Fruit fly (Drosophila melanogaster) whole organism, embryonic: Measurements from ENCODE around the gene miple1.

Source experiments
- Ada2b ChIP-seq: fragments of 200-800 bp; sonication (Bioruptor generic); IDR thresholded peaks from 2 replicates; pipeline ENCODE4 v1.3.6; 2022; ENCODE audit warnings: missing biosample characterization, missing genetic modification characterization
- BEAF-32 ChIP-seq: fragments of 200-800 bp; sonication (Bioruptor generic); optimal IDR thresholded peaks from 3 replicates; lab custom pipeline; 2017; ENCODE audit warnings: missing biosample characterization, missing genetic modification characterization, mild to moderate bottlenecking, moderate library complexity, missing genetic modification reagents
- CG10274 ChIP-seq: fragments of 200-800 bp; sonication (Bioruptor generic); optimal IDR thresholded peaks from 3 replicates; lab custom pipeline; 2017; ENCODE audit warnings: missing biosample characterization, mild to moderate bottlenecking, missing genetic modification characterization
- CG11085 ChIP-seq: fragments of 200-800 bp; sonication (Bioruptor generic); IDR thresholded peaks from 2 replicates; pipeline ENCODE4 v1.3.6; 2022; ENCODE audit warnings: missing biosample characterization, missing genetic modification characterization
- CG14710 ChIP-seq: fragments of 200-800 bp; sonication (Bioruptor generic); optimal IDR thresholded peaks from 3 replicates; lab custom pipeline; 2019; ENCODE audit warnings: missing biosample characterization, mild to moderate bottlenecking, missing genetic modification characterization, moderate library complexity
- CG1603 ChIP-seq: fragments of 200-800 bp; sonication (Bioruptor generic); optimal IDR thresholded peaks from 2 replicates; lab custom pipeline; 2019; ENCODE audit warnings: missing biosample characterization, mild to moderate bottlenecking, missing genetic modification characterization, moderate library complexity
- CG16815 ChIP-seq: fragments of 200-800 bp; sonication (Bioruptor generic); optimal IDR thresholded peaks from 3 replicates; lab custom pipeline; 2017; ENCODE audit warnings: missing biosample characterization, mild to moderate bottlenecking, missing genetic modification characterization
- CG17802 ChIP-seq: fragments of 200-800 bp; sonication (Bioruptor generic); optimal IDR thresholded peaks from 2 replicates; lab custom pipeline; 2018; ENCODE audit warnings: missing biosample characterization, mild to moderate bottlenecking, missing genetic modification characterization, moderate library complexity
- CG18011 ChIP-seq: fragments of 200-800 bp; sonication (Bioruptor generic); optimal IDR thresholded peaks from 2 replicates; lab custom pipeline; 2017; ENCODE audit warnings: missing biosample characterization, missing genetic modification characterization, mild to moderate bottlenecking, moderate library complexity, missing genotype
- CG18476 ChIP-seq: fragments of 200-800 bp; sonication (Bioruptor generic); optimal IDR thresholded peaks from 2 replicates; lab custom pipeline; 2016; ENCODE audit warnings: missing biosample characterization, mild to moderate bottlenecking, missing genetic modification characterization
- CG2678 ChIP-seq: fragments of 200-800 bp; sonication (Bioruptor generic); optimal IDR thresholded peaks from 3 replicates; lab custom pipeline; 2019; ENCODE audit warnings: missing biosample characterization, mild to moderate bottlenecking, missing genetic modification characterization, moderate library complexity
- CG2889 ChIP-seq: fragments of 200-800 bp; sonication (Bioruptor generic); IDR thresholded peaks from 3 replicates; pipeline ENCODE4 v1.3.6; 2022; ENCODE audit warnings: missing biosample characterization, missing genetic modification characterization
- CG30431 ChIP-seq: fragments of 200-800 bp; sonication (Bioruptor generic); optimal IDR thresholded peaks from 2 replicates; lab custom pipeline; 2017; ENCODE audit warnings: missing biosample characterization, missing genetic modification characterization
- CG31441 ChIP-seq: fragments of 200-800 bp; sonication (Bioruptor generic); IDR thresholded peaks from 2 replicates; pipeline ENCODE4 v1.3.6; 2022; ENCODE audit warnings: missing biosample characterization, missing genetic modification characterization
- CG4404 ChIP-seq: fragments of 200-800 bp; sonication (Bioruptor generic); IDR thresholded peaks from 2 replicates; pipeline ENCODE4 v1.3.6; 2022; ENCODE audit warnings: missing biosample characterization, missing genetic modification characterization
- CG6765 ChIP-seq: fragments of 200-800 bp; sonication (Bioruptor generic); optimal IDR thresholded peaks from 3 replicates; lab custom pipeline; 2017; ENCODE audit warnings: missing biosample characterization, mild to moderate bottlenecking, missing genetic modification characterization
- CG7839 ChIP-seq: fragments of 200-800 bp; sonication (Bioruptor generic); optimal IDR thresholded peaks from 3 replicates; lab custom pipeline; 2018; ENCODE audit warnings: missing biosample characterization, mild to moderate bottlenecking, missing genetic modification characterization, moderate library complexity
- CG7963 ChIP-seq: fragments of 200-800 bp; sonication (Bioruptor generic); IDR thresholded peaks from 3 replicates; pipeline ENCODE4 v1.3.6; 2022; ENCODE audit warnings: missing biosample characterization, missing genetic modification characterization; ENCODE audit not compliant: partially characterized antibody
- CG8281 ChIP-seq: fragments of 200-800 bp; sonication (Bioruptor generic); optimal IDR thresholded peaks from 2 replicates; lab custom pipeline; 2018; ENCODE audit warnings: missing biosample characterization, mild to moderate bottlenecking, missing genetic modification characterization, moderate library complexity
- CG8388 ChIP-seq: fragments of 200-800 bp; sonication (Bioruptor generic); optimal IDR thresholded peaks from 2 replicates; lab custom pipeline; 2019; ENCODE audit warnings: missing biosample characterization, mild to moderate bottlenecking, missing genetic modification characterization, moderate library complexity
- CG9932 ChIP-seq: fragments of 200-800 bp; sonication (Bioruptor generic); IDR thresholded peaks from 2 replicates; pipeline ENCODE4 v1.3.6; 2022; ENCODE audit warnings: missing biosample characterization, missing genetic modification characterization
- Deaf1 ChIP-seq: fragments of 200-800 bp; optimal IDR thresholded peaks from 3 replicates; lab custom pipeline; 2019; ENCODE audit warnings: missing biosample characterization, mild to moderate bottlenecking, missing genetic modification characterization, moderate library complexity
- E2f1 ChIP-seq: fragments of 200-800 bp; sonication (Bioruptor generic); IDR thresholded peaks from 2 replicates; pipeline ENCODE4 v1.3.6; 2022; ENCODE audit warnings: missing biosample characterization, missing genetic modification characterization
- Gug ChIP-seq: fragments of 200-800 bp; sonication (Bioruptor generic); IDR thresholded peaks from 4 replicates; pipeline ENCODE4 v1.3.6; 2022; ENCODE audit warnings: missing biosample characterization, missing genetic modification characterization
- Hmr ChIP-seq: fragments of 200-800 bp; sonication (Bioruptor generic); optimal IDR thresholded peaks from 3 replicates; lab custom pipeline; 2017; ENCODE audit warnings: mild to moderate bottlenecking, missing biosample characterization, missing genetic modification reagents, missing genetic modification characterization
- Meics ChIP-seq: fragments of 200-800 bp; sonication (Bioruptor generic); optimal IDR thresholded peaks from 2 replicates; lab custom pipeline; 2017; ENCODE audit warnings: missing biosample characterization, mild to moderate bottlenecking, missing genetic modification characterization
- Nf-YC ChIP-seq: fragments of 200-800 bp; optimal IDR thresholded peaks from 3 replicates; lab custom pipeline; 2019; ENCODE audit warnings: missing biosample characterization, mild to moderate bottlenecking, missing genetic modification characterization, moderate library complexity
- Optix ChIP-seq: fragments of 200-800 bp; sonication (Bioruptor generic); IDR thresholded peaks from 3 replicates; pipeline ENCODE4 v1.3.6; 2022; ENCODE audit warnings: missing biosample characterization, missing genetic modification characterization
- Xbp1 ChIP-seq: fragments of 200-800 bp; sonication (Bioruptor generic); optimal IDR thresholded peaks from 3 replicates; lab custom pipeline; 2016; ENCODE audit warnings: missing biosample characterization, mild to moderate bottlenecking, missing genetic modification characterization
- ac ChIP-seq: fragments of 200-800 bp; sonication (Bioruptor generic); optimal IDR thresholded peaks from 3 replicates; lab custom pipeline; 2017; ENCODE audit warnings: missing biosample characterization, mild to moderate bottlenecking, missing genetic modification characterization
- aop ChIP-seq: fragments of 200-800 bp; sonication (Bioruptor generic); IDR thresholded peaks from 2 replicates; pipeline ENCODE4 v1.3.6; 2022; ENCODE audit warnings: missing biosample characterization, missing genetic modification characterization
- az2 ChIP-seq: fragments of 200-800 bp; sonication (Bioruptor generic); optimal IDR thresholded peaks from 3 replicates; lab custom pipeline; 2016; ENCODE audit warnings: missing biosample characterization, missing genetic modification characterization
- cato ChIP-seq: fragments of 200-800 bp; sonication (Bioruptor generic); optimal IDR thresholded peaks from 2 replicates; lab custom pipeline; 2016; ENCODE audit warnings: missing biosample characterization, missing genetic modification characterization, borderline replicate concordance
- eve ChIP-seq, 2 experiments: fragments of >200 bp; optimal IDR thresholded peaks; 2 replicates each; lab custom pipeline; 2017; ENCODE audit warnings: missing biosample characterization in 2 of 2, missing genetic modification characterization in 2 of 2
- gsb ChIP-seq: fragments of 200-800 bp; sonication (Bioruptor generic); IDR thresholded peaks from 2 replicates; pipeline ENCODE4 v1.3.6; 2022; ENCODE audit warnings: missing biosample characterization, missing genetic modification characterization
- ind ChIP-seq: fragments of 200-800 bp; sonication (Bioruptor generic); optimal IDR thresholded peaks from 3 replicates; lab custom pipeline; 2016; ENCODE audit warnings: missing biosample characterization, missing genetic modification characterization
- inv ChIP-seq: fragments of 200-800 bp; sonication (Bioruptor generic); IDR thresholded peaks from 2 replicates; pipeline ENCODE4 v1.3.6; 2022; ENCODE audit warnings: missing biosample characterization, missing genetic modification characterization; ENCODE audit not compliant: partially characterized antibody
- jigr1 ChIP-seq: fragments of 200-800 bp; sonication (Bioruptor generic); IDR thresholded peaks from 3 replicates; pipeline ENCODE4 v1.3.6; 2022; ENCODE audit warnings: missing biosample characterization, missing genetic modification characterization
- lola ChIP-seq, 3 experiments: fragments of >200 bp in 2 of 3; fragments of 200-800 bp in 1 of 3; sonication (Bioruptor generic) in 1 of 3; optimal IDR thresholded peaks; 2 replicates each; lab custom pipeline; 2017 to 2019; ENCODE audit warnings: missing biosample characterization in 3 of 3, missing genetic modification characterization in 3 of 3, mild to moderate bottlenecking in 1 of 3, moderate library complexity in 1 of 3
- pan ChIP-seq, 4 experiments: fragments of >200 bp in 3 of 4; fragments of 200-800 bp in 1 of 4; sonication (Bioruptor generic) in 1 of 4; optimal IDR thresholded peaks in 3 of 4; IDR thresholded peaks in 1 of 4; 2 replicates each; pipeline versions ENCODE4 v1.3.6 to Lab custom; 2017 to 2022; ENCODE audit warnings: missing biosample characterization in 2 of 4, missing genetic modification characterization in 2 of 4, mixed read lengths in 1 of 4
- pros ChIP-seq: fragments of 200-800 bp; sonication (Bioruptor generic); optimal IDR thresholded peaks from 3 replicates; lab custom pipeline; 2019; ENCODE audit warnings: missing biosample characterization, mild to moderate bottlenecking, missing genetic modification characterization, moderate library complexity
- salm ChIP-seq: fragments of 200-800 bp; sonication (Bioruptor generic); optimal IDR thresholded peaks from 2 replicates; lab custom pipeline; 2018; ENCODE audit warnings: missing biosample characterization, mild to moderate bottlenecking, missing genetic modification characterization
- sens-2 ChIP-seq: fragments of 200-800 bp; sonication (Bioruptor generic); IDR thresholded peaks from 2 replicates; pipeline ENCODE4 v1.3.6; 2022; ENCODE audit warnings: missing biosample characterization, missing genetic modification characterization
- so ChIP-seq: fragments of 200-800 bp; sonication (Bioruptor generic); IDR thresholded peaks from 3 replicates; pipeline ENCODE4 v1.3.6; 2022; ENCODE audit warnings: missing biosample characterization, missing genetic modification characterization
- sug ChIP-seq: fragments of 200-800 bp; optimal IDR thresholded peaks from 2 replicates; lab custom pipeline; 2019; ENCODE audit warnings: missing biosample characterization, mild to moderate bottlenecking, missing genetic modification characterization, moderate library complexity
- tll ChIP-seq, 2 experiments: fragments of 200-800 bp in 1 of 2; fragments of >200 bp in 1 of 2; sonication (Bioruptor generic) in 1 of 2; optimal IDR thresholded peaks; 2 replicates each; lab custom pipeline; 2017 to 2019; ENCODE audit warnings: missing biosample characterization in 2 of 2, missing genetic modification characterization in 2 of 2, mild to moderate bottlenecking in 1 of 2, moderate library complexity in 1 of 2
- trh ChIP-seq: fragments of 200-800 bp; sonication (Bioruptor generic); optimal IDR thresholded peaks from 2 replicates; lab custom pipeline; 2016; ENCODE audit warnings: missing biosample characterization, missing genetic modification characterization

Gene miple1

dm6 chr3L:257618-258475 is 9.3 kb upstream of the miple1 start, which contains the start of the genes DIP2 and wac (continued):
- TF ChIP-seq so (GFP tag; lab: Robert Waterston, UW) (peak; percentile 73; the same call in 2 of the 3 replicates), jigr1 (no peak), sens-2 (GFP tag; lab: Robert Waterston, UW) (peak; percentile 45; the same call in 1 of the 2 replicates), gsb (GFP tag; lab: Robert Waterston, UW) (no peak), CG1603 (tag; lab: Kevin White, UChicago) (peak; percentile 74), pros (GFP tag; lab: Kevin White, UChicago) (peak; percentile 97), CG18476 (GFP tag; lab: Kevin White, UChicago) (peak; percentile 43), CG4404 (peak; percentile 49), CG6765 (peak; percentile 42), cato (GFP tag; lab: Kevin White, UChicago) (peak; percentile 49), Optix (GFP tag; lab: Robert Waterston, UW) (peak; percentile 54; the same call in 2 of the 3 replicates), trh (GFP tag; lab: Kevin White, UChicago) (no peak), Ada2b (peak; percentile 64; the same call in 1 of the 2 replicates), CG9932 (GFP tag; lab: Robert Waterston, UW) (peak; percentile 94), CG14710 (tag; lab: Kevin White, UChicago) (peak; percentile 89), Deaf1 (tag; lab: Kevin White, UChicago) (peak; percentile 89), CG2678 (tag; lab: Kevin White, UChicago) (no peak), CG2889 (GFP tag; lab: Robert Waterston, UW) (peak; percentile 60; the same call in 2 of the 3 replicates), salm (tag; lab: Kevin White, UChicago) (peak; percentile 3), ind (GFP tag; lab: Kevin White, UChicago) (peak; percentile 83), CG31441 (GFP tag; lab: Robert Waterston, UW) (no peak; the same call in 1 of the 2 replicates), pan (optimal IDR thresholded peaks at IDR 0.05; lab: Kevin White, UChicago) (no peak), pan (GFP tag; optimal IDR thresholded peaks at IDR 0.05 in 1 of 2, IDR thresholded peaks at IDR 0.05 in 1 of 2) (peak in 1 of 2 experiments; percentile 68), CG8281 (tag; lab: Kevin White, UChicago) (no peak), CG16815 (GFP tag; lab: Kevin White, UChicago) (peak; percentile 29), CG30431 (GFP tag; lab: Kevin White, UChicago) (peak; percentile 14), CG11085 (GFP tag; lab: Robert Waterston, UW) (0 out of 2 replicates have a peak, but pooled peaks have one; percentile 48), Hmr (no peak), Nf-YC (tag; lab: Kevin White, UChicago) (peak; percentile 75), lola (GFP tag; optimal IDR thresholded peaks at IDR 0.05; lab: Kevin White, UChicago) (peak in 1 of 3 experiments; percentile 54), inv (GFP tag; lab: Robert Waterston, UW) (peak; percentile 84), Gug (GFP tag; lab: Robert Waterston, UW) (peak; percentile 93), E2f1 (GFP tag; lab: Robert Waterston, UW) (no peak; the same call in none of the 2 replicates), CG17802 (peak; percentile 29), Xbp1 (peak; percentile 88), tll (GFP tag; optimal IDR thresholded peaks at IDR 0.05; lab: Kevin White, UChicago) (no peak), Meics (no peak), eve (GFP tag; optimal IDR thresholded peaks at IDR 0.05; lab: Kevin White, UChicago) (no peak), CG7839 (tag; lab: Kevin White, UChicago) (no peak), BEAF-32 (GFP tag; lab: Kevin White, UChicago) (peak; percentile 96), ac (no peak), sug (tag; lab: Kevin White, UChicago) (peak; percentile 74), az2 (GFP tag; lab: Kevin White, UChicago) (peak; percentile 79), CG8388 (GFP tag; lab: Kevin White, UChicago) (peak; percentile 28), CG7963 (GFP tag; lab: Robert Waterston, UW) (peak; percentile 73), CG18011 (GFP tag; lab: Kevin White, UChicago) (peak; percentile 71), aop (GFP tag; lab: Robert Waterston, UW) (no peak), CG10274 (GFP tag; lab: Kevin White, UChicago) (no peak)
